Fruit fly (Drosophila melanogaster): ENCODE measurements around the gene CG10348.

dm6 chr2L:18727986-18728385 is 4.3 kb downstream of the CG10348 start:
- no peak for TF ChIP-seq CG8159 (tag; optimal IDR thresholded peaks at IDR 0.05)
- no peak for TF ChIP-seq Snoo (tag; optimal IDR thresholded peaks at IDR 0.05)
